Fruit fly (Drosophila melanogaster): ENCODE measurements around the gene CG5516.
A peak's percentile ranks its signal among the peaks of the same experiment; 100 is the strongest.

- TF ChIP-seq CG8478 (optimal IDR thresholded peaks at IDR 0.05) = no peak
- TF ChIP-seq CTCF (optimal IDR thresholded peaks at IDR 0.05) = peak in 1 of 2 experiments; percentile 13
Observed at dm6 chr3R:15972298-15972978, 8.8 kb downstream of the CG5516 start, which contains the start of gene mor.

Data from S2 (cell line).